Worm (Caenorhabditis elegans) whole organism, mixed stage, embryonic: ENCODE results near the gene fdgt-1.

Source experiments
- ces-1 ChIP-seq: fragments of 150-350 bp; optimal IDR thresholded peaks from 2 replicates; lab custom pipeline; 2014; ENCODE audit warnings: missing biosample characterization, missing genetic modification reagents, missing genetic modification characterization
- drap-1 ChIP-seq: fragments of 200-800 bp; sonication (Bioruptor generic); optimal IDR thresholded peaks from 3 replicates; lab custom pipeline; 2018; ENCODE audit warnings: mild to moderate bottlenecking, missing genetic modification characterization, missing compliant biosample characterization
- mab-5 ChIP-seq: fragments of 150-350 bp; optimal IDR thresholded peaks from 2 replicates; lab custom pipeline; 2014; ENCODE audit warnings: missing biosample characterization, missing genetic modification characterization
- mep-1 ChIP-seq: fragments of 150-350 bp; optimal IDR thresholded peaks from 2 replicates; lab custom pipeline; 2017; ENCODE audit warnings: missing biosample characterization, missing genetic modification reagents, missing genetic modification characterization, inconsistent platforms
- nhr-12 ChIP-seq: fragments of 150-350 bp; optimal IDR thresholded peaks from 2 replicates; lab custom pipeline; 2014; ENCODE audit warnings: missing biosample characterization, missing genetic modification characterization
- nhr-76 ChIP-seq: sonication (generic microtip); optimal IDR thresholded peaks from 2 replicates; lab custom pipeline; 2017; ENCODE audit warnings: missing biosample characterization, missing genetic modification characterization
- pha-4 ChIP-seq: fragments of 150-350 bp; optimal IDR thresholded peaks from 2 replicates; lab custom pipeline; 2018; ENCODE audit warnings: missing biosample characterization, missing genetic modification reagents, missing genetic modification characterization
- snpc-4 ChIP-seq: fragments of 150-350 bp; optimal IDR thresholded peaks from 2 replicates; lab custom pipeline; 2014; ENCODE audit warnings: missing biosample characterization, missing genetic modification characterization
- sptf-1 ChIP-seq: sonication (generic microtip); optimal IDR thresholded peaks from 2 replicates; lab custom pipeline; 2017; ENCODE audit warnings: mild to moderate bottlenecking, missing genetic modification characterization, moderate library complexity, missing compliant biosample characterization
- unc-62 ChIP-seq: fragments of 150-350 bp; optimal IDR thresholded peaks from 2 replicates; lab custom pipeline; 2014; ENCODE audit warnings: missing biosample characterization, missing genetic modification reagents, missing genetic modification characterization

ce11 chrII:1529057-1529456 is 24.7 kb downstream of the fdgt-1 start, which contains the start of gene Y51H7BR.4:
- no peak for TF ChIP-seq unc-62 (GFP tag; lab: Kevin White, UChicago)
- TF ChIP-seq snpc-4 (tag; lab: Kevin White, UChicago), result no peak
- no peak for TF ChIP-seq mab-5 (tag; lab: Kevin White, UChicago)
- TF ChIP-seq nhr-76, result no peak
- TF ChIP-seq mep-1 (tag; lab: Kevin White, UChicago), result no peak
- no peak for TF ChIP-seq pha-4 (tag; lab: Kevin White, UChicago)
- TF ChIP-seq drap-1 (GFP tag; lab: Kevin White, UChicago), result no peak
- TF ChIP-seq sptf-1 (tag; lab: Kevin White, UChicago), result no peak
- TF ChIP-seq ces-1 (GFP tag; lab: Kevin White, UChicago), result no peak
- TF ChIP-seq nhr-12, result no peak
